Worm (Caenorhabditis elegans): ENCODE results near the gene Y50D4B.6.

The Y50D4B.6 gene

ce11 chrV:1131880-1132623 lies 47.9 kb downstream of the Y50D4B.6 start, which contains the start of gene W07B8.4:
W07B8.4 (minus strand) TSS chrV:1131930.
- TF ChIP-seq lin-11 (tag; optimal IDR thresholded peaks at IDR 0.05) (no peak), F13H6.1 (tag; optimal IDR thresholded peaks at IDR 0.05) (no peak), sma-9 (GFP tag; optimal IDR thresholded peaks at IDR 0.05) (no peak), sma-9 (tag; optimal IDR thresholded peaks at IDR 0.05) (no peak), elt-3 (tag; optimal IDR thresholded peaks at IDR 0.05) (no peak), nhr-129 (tag; optimal IDR thresholded peaks at IDR 0.05) (no peak), mbf-1 (tag; optimal IDR thresholded peaks at IDR 0.05) (no peak), nhr-25 (tag; optimal IDR thresholded peaks at IDR 0.05) (no peak), egl-27 (tag; optimal IDR thresholded peaks at IDR 0.05) (no peak), mdl-1 (tag; optimal IDR thresholded peaks at IDR 0.05) (no peak), ZK546.5 (tag; optimal IDR thresholded peaks at IDR 0.05) (no peak), aly-2 (tag; optimal IDR thresholded peaks at IDR 0.05) (no peak), nhr-237 (tag; optimal IDR thresholded peaks at IDR 0.05) (no peak), nhr-23 (tag; optimal IDR thresholded peaks at IDR 0.05) (no peak), lin-13 (GFP tag; optimal IDR thresholded peaks at IDR 0.05) (no peak), nhr-21 (tag; optimal IDR thresholded peaks at IDR 0.05) (no peak), ama-1 (optimal IDR thresholded peaks at IDR 0.05) (no peak), mab-5 (tag; optimal IDR thresholded peaks at IDR 0.05) (no peak), skn-1 (tag; optimal IDR thresholded peaks at IDR 0.05) (no peak), elt-1 (tag; optimal IDR thresholded peaks at IDR 0.05) (no peak)

- TF ChIP-seq dmd-4 (tag; optimal IDR thresholded peaks at IDR 0.05): no peak
- no peak for TF ChIP-seq fos-1 (tag; optimal IDR thresholded peaks at IDR 0.05)
- no peak for TF ChIP-seq elt-3 (tag; optimal IDR thresholded peaks at IDR 0.05)
- TF ChIP-seq unc-39 (tag; optimal IDR thresholded peaks at IDR 0.05): no peak
- TF ChIP-seq lin-13 (GFP tag; optimal IDR thresholded peaks at IDR 0.05): no peak
- no peak for TF ChIP-seq nhr-11 (tag; optimal IDR thresholded peaks at IDR 0.05)
Measured at ce11 chrV:1133223-1133622, 49.1 kb downstream of the Y50D4B.6 start.

ce11 chrV:1133840-1134239 lies 49.7 kb downstream of the Y50D4B.6 start, which contains the start of gene cpr-5:
cpr-5 (minus strand) TSS chrV:1134036.
- TF ChIP-seq blmp-1 (tag; optimal IDR thresholded peaks at IDR 0.05; ENCODE audit: insufficient read depth) (peak; percentile 25), nhr-10 (tag; optimal IDR thresholded peaks at IDR 0.05) (no peak)

ce11 chrV:1134302-1134701 lies 50.2 kb downstream of the Y50D4B.6 start, which contains the start of gene cpr-8:
cpr-8 (plus strand) TSS chrV:1134602.
- TF ChIP-seq C34F6.9 (tag; optimal IDR thresholded peaks at IDR 0.05) (no peak), mab-5 (tag; optimal IDR thresholded peaks at IDR 0.05) (no peak), nhr-6 (tag; optimal IDR thresholded peaks at IDR 0.05) (no peak), nhr-237 (tag; optimal IDR thresholded peaks at IDR 0.05) (no peak), lin-39 (tag; optimal IDR thresholded peaks at IDR 0.05) (no peak), unc-55 (GFP tag; optimal IDR thresholded peaks at IDR 0.05) (no peak), lsy-2 (tag; optimal IDR thresholded peaks at IDR 0.05) (no peak), sma-9 (GFP tag; optimal IDR thresholded peaks at IDR 0.05) (no peak), sma-9 (tag; optimal IDR thresholded peaks at IDR 0.05) (no peak), dmd-4 (tag; optimal IDR thresholded peaks at IDR 0.05) (no peak), Y55F3AM.14 (GFP tag; optimal IDR thresholded peaks at IDR 0.05) (no peak), ZK546.5 (tag; optimal IDR thresholded peaks at IDR 0.05) (no peak), lin-13 (GFP tag; optimal IDR thresholded peaks at IDR 0.05) (no peak), ama-1 (optimal IDR thresholded peaks at IDR 0.05) (no peak), crh-2 (tag; optimal IDR thresholded peaks at IDR 0.05) (no peak), nhr-21 (tag; optimal IDR thresholded peaks at IDR 0.05) (no peak), nhr-12 (tag; optimal IDR thresholded peaks at IDR 0.05) (no peak), blmp-1 (tag; optimal IDR thresholded peaks at IDR 0.05; ENCODE audit: insufficient read depth) (no peak), unc-62 (GFP tag; optimal IDR thresholded peaks at IDR 0.05) (no peak)

All from whole organism, L2 larva.